Fruit fly (Drosophila melanogaster): Measurements from ENCODE around the gene Hex-A.

dm6 chrX:9590592-9590991 lies 5.1 kb downstream of the Hex-A start:
- TF ChIP-seq gl (tag; optimal IDR thresholded peaks at IDR 0.05) (no peak), CG34367 (tag; optimal IDR thresholded peaks at IDR 0.05) (no peak), CG8159 (tag; optimal IDR thresholded peaks at IDR 0.05) (no peak), CG9948 (tag; optimal IDR thresholded peaks at IDR 0.05) (no peak), rn (GFP tag; IDR thresholded peaks at IDR 0.05) (no peak), CG13204 (GFP tag; optimal IDR thresholded peaks at IDR 0.05) (no peak), Pif1B (GFP tag; optimal IDR thresholded peaks at IDR 0.05) (no peak)
